Worm (Caenorhabditis elegans) whole organism, midembryonic: ENCODE data around the gene ins-2.

ENCODE experiments used
- T22C8.4 ChIP-seq: fragments of 200-800 bp; sonication (Bioruptor generic); IDR thresholded peaks from 2 replicates; pipeline ENCODE4 v1.3.6; 2022; ENCODE audit warnings: missing genetic modification characterization, missing compliant biosample characterization
- cog-1 ChIP-seq: sonication (generic microtip); optimal IDR thresholded peaks from 2 replicates; lab custom pipeline; 2016; ENCODE audit warnings: missing genetic modification characterization, missing compliant biosample characterization
- flt-1 ChIP-seq: fragments of 200-800 bp; sonication (Bioruptor generic); IDR thresholded peaks from 2 replicates; pipeline ENCODE4 v1.3.6; 2022; ENCODE audit warnings: missing genetic modification characterization, missing compliant biosample characterization
- klf-2 ChIP-seq: fragments of 200-800 bp; sonication (Bioruptor generic); conservative IDR thresholded peaks from 2 replicates; pipeline ENCODE4 v1.3.6; 2022; ENCODE audit warnings: missing genetic modification reagents, missing genetic modification characterization, missing compliant biosample characterization
- med-1 ChIP-seq: sonication (generic microtip); optimal IDR thresholded peaks from 2 replicates; lab custom pipeline; 2017; ENCODE audit warnings: missing genetic modification characterization, mild to moderate bottlenecking, missing compliant biosample characterization, antibody characterized with exemption, missing genetic modification reagents; ENCODE audit not compliant: insufficient read depth
- ref-1 ChIP-seq: fragments of 200-800 bp; sonication (Bioruptor generic); conservative IDR thresholded peaks from 2 replicates; pipeline ENCODE4 v1.3.6; 2022; ENCODE audit warnings: missing genetic modification reagents, missing genetic modification characterization, missing compliant biosample characterization
- tab-1 ChIP-seq: fragments of 200-800 bp; sonication (Bioruptor generic); IDR thresholded peaks from 2 replicates; pipeline ENCODE4 v1.3.6; 2022; ENCODE audit warnings: missing genetic modification characterization, missing compliant biosample characterization
- ztf-23 ChIP-seq: fragments of 200-800 bp; sonication (Bioruptor generic); IDR thresholded peaks from 2 replicates; pipeline ENCODE4 v1.3.6; 2022; ENCODE audit warnings: missing genetic modification reagents, missing genetic modification characterization, missing compliant biosample characterization
- ztf-29 ChIP-seq: fragments of 200-800 bp; sonication (Bioruptor generic); IDR thresholded peaks from 2 replicates; pipeline ENCODE4 v1.3.6; 2022; ENCODE audit warnings: missing genetic modification reagents, missing genetic modification characterization, missing compliant biosample characterization

The ins-2 gene

DNA sequence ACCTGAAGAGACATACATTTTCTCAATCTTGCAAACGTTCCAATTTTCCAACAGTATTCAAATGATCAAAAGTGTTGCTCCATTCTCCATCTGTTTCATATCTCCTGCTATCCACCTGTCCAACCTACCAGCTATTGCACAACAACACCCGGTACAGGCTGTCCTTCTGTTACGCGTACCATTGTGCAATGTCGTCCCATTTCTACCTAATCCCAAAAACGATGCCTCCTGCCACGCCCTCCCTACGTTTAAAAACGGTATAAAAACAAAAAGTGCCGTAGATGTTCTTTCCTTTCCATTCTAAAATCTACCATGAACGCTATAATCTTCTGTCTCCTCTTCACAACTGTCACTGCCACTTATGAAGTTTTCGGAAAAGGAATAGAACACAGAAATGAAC is at the start of gene ins-2:
Gene ins-2 (plus strand): TSS at position 301 of the 400 bp plus-strand sequence.
- TF ChIP-seq flt-1 (no peak), ztf-23 (GFP tag; lab: Robert Waterston, UW) (no peak), ztf-29 (GFP tag; lab: Robert Waterston, UW) (no peak), med-1 (GFP tag; lab: Kevin White, UChicago) (no peak), T22C8.4 (GFP tag; lab: Robert Waterston, UW) (no peak), cog-1 (tag; lab: Kevin White, UChicago) (no peak), tab-1 (GFP tag; lab: Robert Waterston, UW) (no peak), ref-1 (GFP tag; lab: Robert Waterston, UW) (no peak), klf-2 (GFP tag; lab: Robert Waterston, UW) (no peak)

DNA sequence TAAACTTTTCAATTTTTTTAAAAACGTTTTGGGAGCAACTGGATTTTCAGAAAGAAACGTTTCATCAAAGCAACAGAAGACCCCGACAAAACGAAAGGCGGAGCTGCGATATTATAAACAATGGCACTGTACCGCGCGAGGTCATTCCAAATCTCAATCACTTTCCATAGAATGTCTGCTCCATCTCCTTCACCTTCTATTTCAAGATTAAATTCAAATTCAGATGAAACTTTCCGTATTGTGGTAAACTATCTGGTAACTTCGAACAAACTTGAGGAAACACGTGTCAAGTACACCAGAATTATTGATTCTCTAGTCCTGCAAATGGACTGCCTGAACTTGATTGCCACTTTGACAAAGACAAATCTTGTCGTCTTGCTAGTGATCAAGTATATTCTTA is 47.5 kb upstream of the ins-2 start, which contains the start of gene F28B12.6:
Gene F28B12.6 (plus strand): TSS at position 49 of the 400 bp plus-strand sequence.
- no peak for TF ChIP-seq T22C8.4 (GFP tag; lab: Robert Waterston, UW)
- TF ChIP-seq ztf-29 (GFP tag; lab: Robert Waterston, UW): no peak
- no peak for TF ChIP-seq tab-1 (GFP tag; lab: Robert Waterston, UW)
- TF ChIP-seq ztf-23 (GFP tag; lab: Robert Waterston, UW): no peak
- TF ChIP-seq med-1 (GFP tag; lab: Kevin White, UChicago): no peak
- TF ChIP-seq ref-1 (GFP tag; lab: Robert Waterston, UW): no peak
- TF ChIP-seq klf-2 (GFP tag; lab: Robert Waterston, UW): no peak
- no peak for TF ChIP-seq flt-1
- no peak for TF ChIP-seq cog-1 (tag; lab: Kevin White, UChicago)

DNA sequence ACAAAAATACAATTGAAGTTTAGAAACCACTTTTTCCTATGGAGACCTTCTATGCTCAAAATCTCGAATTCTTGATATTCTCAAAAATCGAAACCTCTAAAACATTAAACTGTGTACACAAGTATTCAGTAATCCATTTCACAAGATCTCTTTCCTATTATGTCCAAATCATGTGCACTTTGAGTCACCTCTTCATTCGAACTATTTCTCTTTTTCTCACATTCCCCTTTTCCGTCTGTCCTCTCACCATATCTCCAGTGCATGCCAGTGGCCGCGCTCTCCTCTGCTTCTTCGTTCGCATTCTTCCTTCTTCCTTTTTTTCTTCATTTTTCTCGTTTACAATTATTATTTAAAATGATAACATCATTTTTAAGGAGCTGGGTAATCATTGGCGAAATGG is 45.7 kb upstream of the ins-2 start, which contains the start of gene F28B12.1:
Gene F28B12.1 (plus strand): TSS at position 335 of the 400 bp plus-strand sequence.
- TF ChIP-seq tab-1 (GFP tag; lab: Robert Waterston, UW): no peak
- TF ChIP-seq ztf-23 (GFP tag; lab: Robert Waterston, UW): 0 out of 2 replicates have a peak, but pooled peaks have one; percentile 29

DNA sequence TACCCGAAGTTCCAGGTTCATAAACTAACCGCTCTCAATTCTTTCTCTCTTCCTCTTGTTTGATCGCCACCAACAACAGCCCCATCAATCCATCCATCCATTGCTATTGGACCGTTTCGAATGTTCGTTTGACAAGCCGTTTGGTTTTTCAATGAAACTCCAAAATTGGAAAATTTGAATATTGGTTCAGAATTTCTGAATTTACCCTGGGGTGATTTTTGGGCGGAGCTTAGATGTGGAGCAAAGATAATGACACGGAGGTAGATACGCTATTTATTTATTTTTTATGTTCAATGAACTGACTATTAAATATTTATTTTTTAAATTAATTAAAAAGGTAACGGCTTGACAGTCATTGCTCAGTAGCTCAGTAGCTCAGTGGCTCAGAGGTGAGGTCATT is 44.1 kb upstream of the ins-2 start, which contains the start of gene B0034.2:
Gene B0034.2 (minus strand): TSS at position 101 of the 400 bp plus-strand sequence.
- TF ChIP-seq flt-1 (no peak), med-1 (GFP tag; lab: Kevin White, UChicago) (no peak), ref-1 (GFP tag; lab: Robert Waterston, UW) (no peak), ztf-23 (GFP tag; lab: Robert Waterston, UW) (no peak), T22C8.4 (GFP tag; lab: Robert Waterston, UW) (no peak), tab-1 (GFP tag; lab: Robert Waterston, UW) (no peak), klf-2 (GFP tag; lab: Robert Waterston, UW) (no peak)

DNA sequence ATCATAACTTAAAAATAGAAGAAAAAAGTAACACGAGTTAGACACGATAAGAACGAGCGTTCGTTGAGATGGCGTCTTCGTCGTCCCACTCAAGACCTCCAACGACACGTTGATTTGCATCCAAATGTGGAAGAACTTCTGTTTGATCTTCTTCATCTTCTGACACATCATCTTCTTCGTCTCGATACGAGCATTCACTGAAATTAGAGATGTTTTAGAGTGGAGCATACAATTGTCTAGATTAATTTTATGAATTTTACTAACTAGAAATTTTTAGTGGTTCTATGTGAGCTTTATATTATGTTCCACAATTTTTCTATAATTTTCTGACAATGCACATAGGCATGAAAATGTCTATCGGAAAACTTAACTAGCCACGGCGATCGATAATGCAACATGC is 42.5 kb upstream of the ins-2 start:
- TF ChIP-seq cog-1 (tag; lab: Kevin White, UChicago): no peak
- no peak for TF ChIP-seq ztf-23 (GFP tag; lab: Robert Waterston, UW)
- TF ChIP-seq ref-1 (GFP tag; lab: Robert Waterston, UW): no peak
- TF ChIP-seq flt-1: no peak
- TF ChIP-seq tab-1 (GFP tag; lab: Robert Waterston, UW): no peak
- TF ChIP-seq T22C8.4 (GFP tag; lab: Robert Waterston, UW): no peak
- no peak for TF ChIP-seq ztf-29 (GFP tag; lab: Robert Waterston, UW)
- no peak for TF ChIP-seq klf-2 (GFP tag; lab: Robert Waterston, UW)

DNA sequence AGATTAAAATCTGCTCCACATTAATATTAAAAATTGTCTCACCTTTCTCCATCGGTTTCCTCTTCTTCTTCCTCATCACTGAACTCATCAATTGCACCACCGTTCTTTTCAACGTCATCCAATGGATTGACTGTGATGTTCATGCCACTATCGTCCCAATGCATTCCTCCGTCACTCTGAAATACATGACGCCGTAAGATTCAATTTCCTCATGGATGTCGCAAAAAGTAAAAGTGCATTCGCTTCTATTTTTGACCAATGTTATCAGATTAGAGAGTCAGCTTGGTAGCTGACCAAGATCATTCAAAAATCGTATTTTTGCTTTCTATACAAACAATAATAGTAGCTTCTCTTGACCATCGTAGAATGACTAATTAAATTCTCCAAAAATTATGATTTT is 41.9 kb upstream of the ins-2 start:
- TF ChIP-seq ztf-23 (GFP tag; lab: Robert Waterston, UW): no peak
- TF ChIP-seq T22C8.4 (GFP tag; lab: Robert Waterston, UW): no peak
- no peak for TF ChIP-seq ref-1 (GFP tag; lab: Robert Waterston, UW)
- TF ChIP-seq tab-1 (GFP tag; lab: Robert Waterston, UW): no peak
- no peak for TF ChIP-seq med-1 (GFP tag; lab: Kevin White, UChicago)
- no peak for TF ChIP-seq klf-2 (GFP tag; lab: Robert Waterston, UW)
- no peak for TF ChIP-seq cog-1 (tag; lab: Kevin White, UChicago)
- no peak for TF ChIP-seq flt-1
- no peak for TF ChIP-seq ztf-29 (GFP tag; lab: Robert Waterston, UW)

DNA sequence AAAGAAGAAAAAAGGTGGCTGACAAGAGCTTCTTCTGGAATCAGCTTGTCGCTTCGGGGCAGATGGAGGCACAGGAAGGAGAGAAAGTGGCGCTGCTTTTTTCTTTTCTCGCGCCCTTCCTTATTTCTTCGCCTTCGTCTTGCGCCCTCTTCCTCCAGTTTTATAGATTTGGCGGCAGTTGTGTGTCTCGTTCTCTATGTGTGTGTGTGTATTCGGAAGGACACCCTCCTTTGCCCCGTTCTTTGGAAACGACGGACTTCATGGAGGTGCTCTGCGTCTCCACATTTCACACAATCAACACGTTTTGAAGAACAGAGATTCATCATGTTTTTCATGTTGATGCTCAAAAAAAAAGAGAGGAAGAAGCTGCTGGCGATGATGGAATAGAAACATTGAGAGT is 39.6 kb upstream of the ins-2 start:
- TF ChIP-seq flt-1 (no peak), tab-1 (GFP tag; lab: Robert Waterston, UW) (0 out of 2 replicates have a peak, but pooled peaks have one; percentile 19), ztf-29 (GFP tag; lab: Robert Waterston, UW) (no peak)

DNA sequence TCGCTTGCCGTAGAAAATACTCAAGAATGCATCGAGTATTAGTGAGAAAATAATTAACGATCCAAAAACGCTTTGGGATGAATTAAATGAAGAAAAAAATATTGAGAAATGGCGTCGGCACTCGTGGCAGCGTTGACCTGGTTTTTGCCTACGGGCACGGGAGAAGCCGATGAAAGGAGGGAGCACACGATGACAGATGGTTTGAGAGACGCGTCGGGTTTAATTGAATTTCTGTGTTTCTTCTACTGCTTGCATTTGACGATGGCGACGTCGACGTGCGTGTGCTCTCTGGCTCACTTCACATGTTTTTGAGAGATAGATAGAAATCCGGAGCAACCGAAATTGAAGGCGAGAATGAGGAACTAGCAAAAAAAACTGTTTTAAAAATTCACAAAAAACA is 37.7 kb upstream of the ins-2 start:
- TF ChIP-seq klf-2 (GFP tag; lab: Robert Waterston, UW) (no peak), flt-1 (no peak), T22C8.4 (GFP tag; lab: Robert Waterston, UW) (no peak), ref-1 (GFP tag; lab: Robert Waterston, UW) (no peak), tab-1 (GFP tag; lab: Robert Waterston, UW) (no peak), ztf-23 (GFP tag; lab: Robert Waterston, UW) (no peak), ztf-29 (GFP tag; lab: Robert Waterston, UW) (no peak), med-1 (GFP tag; lab: Kevin White, UChicago) (no peak), cog-1 (tag; lab: Kevin White, UChicago) (no peak)

DNA sequence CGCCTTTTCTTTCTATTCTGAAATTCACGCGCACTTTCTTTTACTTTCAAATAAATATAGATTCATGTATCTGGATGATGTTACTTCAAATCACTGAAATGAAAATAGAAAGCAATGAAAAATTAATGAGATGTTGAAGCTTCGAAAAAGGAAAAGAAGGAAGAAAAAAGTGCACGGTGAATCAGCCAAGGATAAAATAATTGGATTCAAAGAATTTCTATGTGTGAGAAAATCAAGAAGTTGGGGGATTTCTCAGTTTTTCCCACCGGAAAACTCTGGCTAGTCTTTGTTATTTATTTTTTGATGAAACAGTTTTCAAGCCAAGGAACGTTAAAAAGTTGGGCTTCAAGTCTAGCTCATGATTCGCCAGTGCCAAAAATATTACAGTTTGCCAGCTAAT is 36.6 kb upstream of the ins-2 start:
- TF ChIP-seq ztf-29 (GFP tag; lab: Robert Waterston, UW) (no peak), cog-1 (tag; lab: Kevin White, UChicago) (no peak), med-1 (GFP tag; lab: Kevin White, UChicago) (no peak), klf-2 (GFP tag; lab: Robert Waterston, UW) (no peak), tab-1 (GFP tag; lab: Robert Waterston, UW) (no peak), ref-1 (GFP tag; lab: Robert Waterston, UW) (no peak), ztf-23 (GFP tag; lab: Robert Waterston, UW) (no peak), T22C8.4 (GFP tag; lab: Robert Waterston, UW) (no peak), flt-1 (no peak)
